Fruit fly (Drosophila melanogaster): Measurements from ENCODE around the gene CG11537.

The CG11537 gene

dm6 chr3L:3141411-3141810, 1.8 kb downstream of the CG11537 start (continued):
- TF ChIP-seq Dp (GFP tag; optimal IDR thresholded peaks at IDR 0.05) (no peak), CG13894 (tag; optimal IDR thresholded peaks at IDR 0.05) (no peak), CG42726 (GFP tag; IDR thresholded peaks at IDR 0.05; ENCODE audit: partially characterized antibody) (no peak), CG13775 (GFP tag; optimal IDR thresholded peaks at IDR 0.05) (no peak), CG16815 (GFP tag; optimal IDR thresholded peaks at IDR 0.05) (no peak), NC2β (GFP tag; optimal IDR thresholded peaks at IDR 0.05) (no peak), CG14050 (GFP tag; IDR thresholded peaks at IDR 0.05) (no peak), ash1 (GFP tag; optimal IDR thresholded peaks at IDR 0.05) (no peak), br (optimal IDR thresholded peaks at IDR 0.05) (no peak), nerfin-1 (tag; optimal IDR thresholded peaks at IDR 0.05) (peak; percentile 29), CG7963 (GFP tag; IDR thresholded peaks at IDR 0.05; ENCODE audit: partially characterized antibody) (no peak), Rx (GFP tag; IDR thresholded peaks at IDR 0.05) (no peak), otp (GFP tag; IDR thresholded peaks at IDR 0.05) (peak; percentile 11; the same call in 1 of the 3 replicates), CG18262 (tag; optimal IDR thresholded peaks at IDR 0.05) (peak; percentile 42), CG6791 (GFP tag; IDR thresholded peaks at IDR 0.05; ENCODE audit: partially characterized antibody) (no peak), CG17829 (tag; optimal IDR thresholded peaks at IDR 0.05) (peak; percentile 16), CG34376 (GFP tag; optimal IDR thresholded peaks at IDR 0.05) (no peak), kni (GFP tag; optimal IDR thresholded peaks at IDR 0.05) (peak; percentile 87), Usf (GFP tag; optimal IDR thresholded peaks at IDR 0.05) (no peak), Ets97D (GFP tag; optimal IDR thresholded peaks at IDR 0.05) (no peak), CG2116 (GFP tag; optimal IDR thresholded peaks at IDR 0.05) (no peak), bcd (GFP tag; optimal IDR thresholded peaks at IDR 0.05) (no peak), CG7745 (tag; optimal IDR thresholded peaks at IDR 0.05) (peak; percentile 64), CG17186 (GFP tag; optimal IDR thresholded peaks at IDR 0.05) (no peak), abd-A (tag; optimal IDR thresholded peaks at IDR 0.05) (no peak), Nf-YA (GFP tag; IDR thresholded peaks at IDR 0.05) (no peak), CG1529 (GFP tag; optimal IDR thresholded peaks at IDR 0.05) (peak; percentile 4), h (optimal IDR thresholded peaks at IDR 0.05) (no peak), CG11695 (GFP tag; IDR thresholded peaks at IDR 0.05) (no peak), slp2 (GFP tag; optimal IDR thresholded peaks at IDR 0.05) (no peak), chinmo (GFP tag; IDR thresholded peaks at IDR 0.05; ENCODE audit: partially characterized antibody) (no peak), CG3726 (GFP tag; IDR thresholded peaks at IDR 0.05) (no peak), oc (tag; optimal IDR thresholded peaks at IDR 0.05) (peak; percentile 0), row (GFP tag; IDR thresholded peaks at IDR 0.05) (no peak), Lim3 (GFP tag; IDR thresholded peaks at IDR 0.05) (no peak), CG10979 (tag; optimal IDR thresholded peaks at IDR 0.05) (peak; percentile 14), run (tag; optimal IDR thresholded peaks at IDR 0.05) (no peak), pho (GFP tag; optimal IDR thresholded peaks at IDR 0.05) (no peak), BtbVII (GFP tag; optimal IDR thresholded peaks at IDR 0.05) (no peak), dati (GFP tag; IDR thresholded peaks at IDR 0.05) (no peak), Doc3 (GFP tag; IDR thresholded peaks at IDR 0.05; ENCODE audit: partially characterized antibody) (no peak), CG11398 (GFP tag; optimal IDR thresholded peaks at IDR 0.05) (no peak), pros (GFP tag; optimal IDR thresholded peaks at IDR 0.05) (no peak), sug (tag; optimal IDR thresholded peaks at IDR 0.05) (no peak), CG13123 (GFP tag; optimal IDR thresholded peaks at IDR 0.05) (no peak), CG8765 (GFP tag; IDR thresholded peaks at IDR 0.05) (no peak), MESR4 (GFP tag; optimal IDR thresholded peaks at IDR 0.05) (no peak), CG18011 (GFP tag; optimal IDR thresholded peaks at IDR 0.05) (no peak), CG7987 (GFP tag; optimal IDR thresholded peaks at IDR 0.05) (no peak), CG13424 (tag; optimal IDR thresholded peaks at IDR 0.05) (no peak), z (GFP tag; IDR thresholded peaks at IDR 0.05) (peak; percentile 76), lbe (GFP tag; optimal IDR thresholded peaks at IDR 0.05) (no peak)

Data from whole organism, embryonic.